Worm (Caenorhabditis elegans) whole organism, L2 larva: ENCODE measurements around the gene ssp-34.

ENCODE experiments used
- ZK546.5 ChIP-seq: sonication (generic microtip); optimal IDR thresholded peaks from 2 replicates; lab custom pipeline; 2017; ENCODE audit warnings: missing biosample characterization, missing genetic modification characterization
- ceh-82 ChIP-seq: fragments of 150-350 bp; optimal IDR thresholded peaks from 2 replicates; lab custom pipeline; 2014; ENCODE audit warnings: missing biosample characterization, missing genetic modification characterization
- dmd-4 ChIP-seq: sonication (generic microtip); optimal IDR thresholded peaks from 2 replicates; lab custom pipeline; 2017; ENCODE audit warnings: missing biosample characterization, missing genetic modification characterization
- nhr-10 ChIP-seq: sonication (generic microtip); optimal IDR thresholded peaks from 2 replicates; lab custom pipeline; 2017; ENCODE audit warnings: missing biosample characterization, missing genetic modification characterization
- nhr-237 ChIP-seq: fragments of 150-350 bp; optimal IDR thresholded peaks from 2 replicates; lab custom pipeline; 2014; ENCODE audit warnings: missing biosample characterization, missing genetic modification characterization
- nhr-6 ChIP-seq: fragments of 150-350 bp; optimal IDR thresholded peaks from 2 replicates; lab custom pipeline; 2014; ENCODE audit warnings: missing biosample characterization, missing genetic modification characterization
- unc-39 ChIP-seq: fragments of 150-350 bp; optimal IDR thresholded peaks from 2 replicates; lab custom pipeline; 2014; ENCODE audit warnings: missing biosample characterization, missing genetic modification characterization

- TF ChIP-seq unc-39 (tag; lab: Kevin White, UChicago) (no peak), ceh-82 (tag; lab: Kevin White, UChicago) (no peak), nhr-10 (tag; lab: Kevin White, UChicago) (no peak), ZK546.5 (tag; lab: Kevin White, UChicago) (no peak), nhr-6 (tag; lab: Kevin White, UChicago) (no peak), nhr-237 (tag; lab: Kevin White, UChicago) (no peak), dmd-4 (tag; lab: Kevin White, UChicago) (no peak)
These were observed 49.3 kb downstream of the ssp-34 start, which contains the start of gene R102.3 for ce11 chrIV:10688972-10689567.
